Fruit fly (Drosophila melanogaster): ENCODE data around the gene SA2.

Gene SA2

dm6 chr3L:1437772-1438171, at the start of gene SA2:
Gene SA2 (minus strand): TSS chr3L:1437872.
- TF ChIP-seq Myc (optimal IDR thresholded peaks at IDR 0.05) (no peak), ttk (optimal IDR thresholded peaks at IDR 0.05) (no peak), psq (optimal IDR thresholded peaks at IDR 0.05) (no peak), h (optimal IDR thresholded peaks at IDR 0.05) (no peak), Sin3A (optimal IDR thresholded peaks at IDR 0.05) (no peak), insv (optimal IDR thresholded peaks at IDR 0.05) (no peak)

dm6 chr3L:1484747-1485146, 47.1 kb upstream of the SA2 start:
- TF ChIP-seq Myc (optimal IDR thresholded peaks at IDR 0.05) (no peak), h (optimal IDR thresholded peaks at IDR 0.05) (no peak), ttk (optimal IDR thresholded peaks at IDR 0.05) (no peak), insv (optimal IDR thresholded peaks at IDR 0.05) (no peak), Sin3A (optimal IDR thresholded peaks at IDR 0.05) (no peak), psq (optimal IDR thresholded peaks at IDR 0.05) (no peak)

DNA sequence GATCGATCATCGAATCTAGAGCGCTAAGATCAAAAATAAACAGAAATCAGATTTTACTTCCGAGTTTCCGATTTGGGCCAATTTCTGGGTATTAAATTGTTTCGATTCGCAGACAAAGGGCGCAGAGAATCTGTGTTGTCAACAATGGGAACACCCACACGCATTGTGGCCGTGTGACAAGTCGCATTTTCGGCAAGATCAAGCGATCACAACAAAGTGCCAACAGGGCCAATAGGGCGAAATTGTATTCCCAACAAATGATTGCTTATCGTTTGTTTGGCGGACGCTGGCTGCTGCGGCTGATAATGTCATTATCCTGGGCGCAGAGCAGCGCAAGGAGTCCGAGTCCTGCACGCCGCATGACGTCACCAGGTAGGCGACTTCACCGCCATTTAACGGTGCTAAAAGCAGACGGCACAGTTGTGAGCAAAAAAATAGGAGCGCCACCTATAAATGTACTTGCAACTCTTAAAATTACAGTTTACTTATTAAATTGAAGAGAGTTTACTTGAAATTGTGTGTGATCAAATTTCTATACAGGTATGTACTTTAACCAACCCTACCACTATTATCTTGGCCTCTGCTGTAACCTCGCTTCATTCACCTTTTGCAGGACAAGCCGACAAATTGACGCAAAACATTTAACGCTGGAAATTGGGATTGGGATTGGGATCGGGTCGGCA, 41.5 kb upstream of the SA2 start:
- TF ChIP-seq psq (optimal IDR thresholded peaks at IDR 0.05) (no peak), insv (optimal IDR thresholded peaks at IDR 0.05) (no peak), h (optimal IDR thresholded peaks at IDR 0.05) (no peak), ttk (optimal IDR thresholded peaks at IDR 0.05) (no peak), Sin3A (optimal IDR thresholded peaks at IDR 0.05) (no peak), Myc (optimal IDR thresholded peaks at IDR 0.05) (no peak)

dm6 chr3L:1477319-1477718, 39.6 kb upstream of the SA2 start, which contains the start of gene robl62A:
Gene robl62A (plus strand): TSS chr3L:1477619.
- TF ChIP-seq Sin3A (optimal IDR thresholded peaks at IDR 0.05) (no peak), ttk (optimal IDR thresholded peaks at IDR 0.05) (no peak), psq (optimal IDR thresholded peaks at IDR 0.05) (no peak), h (optimal IDR thresholded peaks at IDR 0.05) (no peak), insv (optimal IDR thresholded peaks at IDR 0.05) (no peak), Myc (optimal IDR thresholded peaks at IDR 0.05) (no peak)

- TF ChIP-seq Myc (optimal IDR thresholded peaks at IDR 0.05) (no peak), insv (optimal IDR thresholded peaks at IDR 0.05) (no peak), Sin3A (optimal IDR thresholded peaks at IDR 0.05) (no peak), ttk (optimal IDR thresholded peaks at IDR 0.05) (no peak), psq (optimal IDR thresholded peaks at IDR 0.05) (no peak), h (optimal IDR thresholded peaks at IDR 0.05) (no peak)
These were observed 37.5 kb upstream of the SA2 start, which contains the start of gene Ptp61F for dm6 chr3L:1475157-1475556. Gene Ptp61F (minus strand): TSS chr3L:1475257.

dm6 chr3L:1471960-1472359, 34.3 kb upstream of the SA2 start, which contains the start of gene Naa30B:
Gene Naa30B (minus strand): TSS chr3L:1472060.
- TF ChIP-seq Sin3A (optimal IDR thresholded peaks at IDR 0.05) = no peak
- no peak for TF ChIP-seq insv (optimal IDR thresholded peaks at IDR 0.05)
- no peak for TF ChIP-seq Myc (optimal IDR thresholded peaks at IDR 0.05)
- TF ChIP-seq h (optimal IDR thresholded peaks at IDR 0.05) = no peak
- TF ChIP-seq psq (optimal IDR thresholded peaks at IDR 0.05) = no peak
- TF ChIP-seq ttk (optimal IDR thresholded peaks at IDR 0.05) = no peak

dm6 chr3L:1471037-1471436, 33.4 kb upstream of the SA2 start:
- TF ChIP-seq insv (optimal IDR thresholded peaks at IDR 0.05) (no peak), psq (optimal IDR thresholded peaks at IDR 0.05) (no peak), Myc (optimal IDR thresholded peaks at IDR 0.05) (no peak), ttk (optimal IDR thresholded peaks at IDR 0.05) (no peak), h (optimal IDR thresholded peaks at IDR 0.05) (no peak)

DNA sequence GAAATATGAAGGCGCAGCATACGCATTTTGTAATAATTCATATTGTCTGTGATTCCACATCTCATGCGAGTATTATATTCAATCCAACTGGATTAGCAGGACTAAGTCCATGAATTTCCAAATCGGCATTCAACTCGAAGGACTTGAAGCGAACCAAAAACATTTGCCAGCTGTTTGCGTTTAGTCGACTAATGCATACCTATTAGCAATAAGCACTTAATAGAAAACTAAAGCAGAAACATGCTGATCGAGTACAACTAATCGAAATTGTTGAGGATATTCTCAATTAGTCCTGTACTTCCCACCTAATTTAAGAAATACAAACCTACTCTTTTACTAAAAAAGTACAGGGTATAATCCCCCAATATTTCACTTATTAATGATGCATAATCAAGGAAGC, 31.6 kb upstream of the SA2 start:
- TF ChIP-seq Myc (optimal IDR thresholded peaks at IDR 0.05) = no peak
- TF ChIP-seq h (optimal IDR thresholded peaks at IDR 0.05) = no peak
- no peak for TF ChIP-seq ttk (optimal IDR thresholded peaks at IDR 0.05)
- no peak for TF ChIP-seq psq (optimal IDR thresholded peaks at IDR 0.05)
- TF ChIP-seq Sin3A (optimal IDR thresholded peaks at IDR 0.05) = no peak
- no peak for TF ChIP-seq insv (optimal IDR thresholded peaks at IDR 0.05)

DNA sequence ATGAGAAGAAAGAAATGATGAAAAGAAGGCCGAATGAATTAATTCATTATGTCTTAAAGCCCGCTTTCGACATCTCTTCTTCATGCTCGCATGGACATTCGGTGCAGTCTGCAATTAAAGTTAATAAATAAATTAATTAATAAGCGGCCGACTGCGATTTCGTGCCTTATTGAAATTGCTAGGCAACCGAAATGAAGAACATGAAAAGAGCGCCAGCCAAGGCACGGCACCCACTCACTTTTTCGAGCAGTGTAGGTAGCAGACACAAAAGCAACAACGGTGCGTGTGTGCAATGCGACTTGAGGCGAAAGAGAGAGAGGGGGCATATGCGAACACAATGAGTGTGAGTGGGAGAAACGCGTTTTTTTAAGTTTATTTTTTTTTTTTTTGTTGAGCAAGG, 26.8 kb upstream of the SA2 start:
- TF ChIP-seq Sin3A (optimal IDR thresholded peaks at IDR 0.05) = no peak
- TF ChIP-seq Myc (optimal IDR thresholded peaks at IDR 0.05) = no peak
- no peak for TF ChIP-seq ttk (optimal IDR thresholded peaks at IDR 0.05)
- TF ChIP-seq h (optimal IDR thresholded peaks at IDR 0.05) = no peak

dm6 chr3L:1463547-1463946, 25.9 kb upstream of the SA2 start, which contains the start of gene rho:
Gene rho (plus strand): TSS chr3L:1463811.
- TF ChIP-seq Myc (optimal IDR thresholded peaks at IDR 0.05) (no peak), h (optimal IDR thresholded peaks at IDR 0.05) (no peak), insv (optimal IDR thresholded peaks at IDR 0.05) (no peak), ttk (optimal IDR thresholded peaks at IDR 0.05) (no peak), Sin3A (optimal IDR thresholded peaks at IDR 0.05) (no peak), psq (optimal IDR thresholded peaks at IDR 0.05) (no peak)

DNA sequence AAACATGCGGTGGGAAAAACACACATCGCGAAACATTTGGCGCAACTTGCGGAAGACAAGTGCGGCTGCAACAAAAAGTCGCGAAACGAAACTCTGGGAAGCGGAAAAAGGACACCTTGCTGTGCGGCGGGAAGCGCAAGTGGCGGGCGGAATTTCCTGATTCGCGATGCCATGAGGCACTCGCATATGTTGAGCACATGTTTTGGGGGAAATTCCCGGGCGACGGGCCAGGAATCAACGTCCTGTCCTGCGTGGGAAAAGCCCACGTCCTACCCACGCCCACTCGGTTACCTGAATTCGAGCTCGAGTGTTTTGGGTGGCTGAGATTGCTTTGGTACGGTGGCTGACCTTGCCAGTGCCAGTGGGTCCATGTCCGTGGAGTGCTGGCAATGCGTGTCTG, 24.2 kb upstream of the SA2 start:
- TF ChIP-seq Myc (optimal IDR thresholded peaks at IDR 0.05) = no peak
- TF ChIP-seq insv (optimal IDR thresholded peaks at IDR 0.05) = no peak
- TF ChIP-seq ttk (optimal IDR thresholded peaks at IDR 0.05) = no peak
- TF ChIP-seq Sin3A (optimal IDR thresholded peaks at IDR 0.05) = no peak
- no peak for TF ChIP-seq psq (optimal IDR thresholded peaks at IDR 0.05)
- TF ChIP-seq h (optimal IDR thresholded peaks at IDR 0.05) = no peak

DNA sequence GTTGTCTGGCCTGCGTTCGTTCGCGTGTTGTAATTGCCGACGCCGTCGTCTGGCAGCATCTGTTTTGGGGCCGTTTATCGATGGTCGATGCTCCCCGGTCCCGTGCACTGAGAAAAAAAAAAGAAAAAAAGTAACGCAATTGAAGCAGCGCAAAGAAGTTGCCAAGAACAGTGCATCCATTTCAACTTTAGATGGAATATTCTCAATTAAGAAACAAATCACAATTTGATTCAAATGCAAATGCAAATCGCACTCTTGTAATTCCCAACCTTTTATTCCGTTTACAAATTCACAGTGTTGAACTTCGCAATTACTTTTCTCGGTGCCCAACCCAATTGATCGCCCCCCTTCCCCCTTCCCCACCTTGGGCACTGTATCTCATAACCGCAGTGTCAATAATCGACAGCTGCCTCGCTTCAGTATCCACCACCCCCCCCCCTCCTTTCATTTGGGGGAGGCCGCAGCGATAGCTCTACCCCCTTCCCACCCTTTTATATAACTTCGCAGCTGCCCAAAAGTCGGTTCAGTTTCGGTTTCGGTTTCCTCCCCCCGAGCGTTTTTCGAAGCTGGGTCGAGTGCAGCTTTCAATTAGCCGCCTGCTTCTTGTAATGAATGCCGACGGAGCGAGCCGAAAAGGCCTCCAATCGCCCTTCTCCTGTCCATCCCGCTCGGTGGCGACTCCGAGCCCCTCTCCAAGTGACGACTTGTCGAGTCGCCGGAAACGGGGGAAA, 20.5 kb upstream of the SA2 start:
- no peak for TF ChIP-seq insv (optimal IDR thresholded peaks at IDR 0.05)
